Worm (Caenorhabditis elegans) whole organism, L1 larva: ENCODE results near the gene swt-2.

Source experiments
- Y116A8C.19 ChIP-seq: sonication (generic microtip); optimal IDR thresholded peaks from 2 replicates; lab custom pipeline; 2016; ENCODE audit warnings: missing compliant biosample characterization, missing genetic modification characterization, borderline replicate concordance
- egl-27 ChIP-seq, 2 experiments: fragments of 150-350 bp in 1 of 2; sonication (generic microtip); optimal IDR thresholded peaks; 3 replicates each; lab custom pipeline; 2017 to 2018; ENCODE audit warnings: missing biosample characterization in 2 of 2, missing genetic modification characterization in 2 of 2, missing genetic modification reagents in 2 of 2
- elt-3 ChIP-seq, 6 experiments: fragments of 150-350 bp in 1 of 6; sonication (generic microtip); optimal IDR thresholded peaks; 2 replicates each; lab custom pipeline; 2017 to 2018; ENCODE audit warnings: missing biosample characterization in 6 of 6, missing genetic modification characterization in 6 of 6, inconsistent platforms in 1 of 6
- lin-35 ChIP-seq, 2 experiments: fragments of 150-350 bp; optimal IDR thresholded peaks; 2 replicates each; lab custom pipeline; 2014; ENCODE audit warnings: missing biosample characterization in 2 of 2, missing genetic modification characterization in 2 of 2, missing genetic modification reagents in 2 of 2
- lsy-2 ChIP-seq, 2 experiments: fragments of 150-350 bp; optimal IDR thresholded peaks; 2 replicates each; lab custom pipeline; 2014; ENCODE audit warnings: missing biosample characterization in 2 of 2, missing genetic modification characterization in 2 of 2
- nhr-11 ChIP-seq: fragments of 150-350 bp; optimal IDR thresholded peaks from 2 replicates; lab custom pipeline; 2014; ENCODE audit warnings: missing biosample characterization, missing genetic modification characterization
- pag-3 ChIP-seq: sonication (generic microtip); optimal IDR thresholded peaks from 2 replicates; lab custom pipeline; 2017; ENCODE audit warnings: missing genetic modification characterization, mild to moderate bottlenecking, missing compliant biosample characterization, antibody characterized with exemption, borderline replicate concordance; ENCODE audit not compliant: insufficient read depth
- skn-1 ChIP-seq: fragments of 150-350 bp; optimal IDR thresholded peaks from 2 replicates; lab custom pipeline; 2014; ENCODE audit warnings: missing biosample characterization, missing genetic modification characterization
- zag-1 ChIP-seq: fragments of 150-350 bp; optimal IDR thresholded peaks from 2 replicates; lab custom pipeline; 2014; ENCODE audit warnings: missing biosample characterization, missing genetic modification characterization

DNA sequence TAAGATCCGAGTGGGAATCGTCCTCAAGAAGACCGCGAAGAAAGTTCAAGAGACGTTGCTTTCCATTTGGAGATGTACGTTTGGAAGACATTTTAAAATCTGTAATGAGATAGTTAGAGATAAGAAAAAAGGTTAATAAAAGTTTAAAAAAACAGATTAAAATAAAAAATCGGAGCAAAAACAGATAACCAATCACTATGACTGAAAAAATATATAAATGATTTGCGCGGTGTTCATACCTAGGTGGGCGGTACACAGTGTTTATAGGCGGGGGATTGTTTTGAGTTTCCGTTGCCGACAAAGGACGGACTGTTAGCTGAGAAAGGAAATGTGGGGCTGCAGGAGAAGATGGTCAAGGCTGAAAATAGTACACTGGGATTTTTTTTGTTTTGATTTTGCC is 28.8 kb downstream of the swt-2 start, which contains the start of gene ets-7:
- TF ChIP-seq lsy-2 (tag; optimal IDR thresholded peaks at IDR 0.05; lab: Kevin White, UChicago) (no peak), Y116A8C.19 (tag; lab: Kevin White, UChicago) (no peak), egl-27 (tag; optimal IDR thresholded peaks at IDR 0.05; lab: Kevin White, UChicago) (no peak), nhr-11 (no peak), lin-35 (GFP tag; optimal IDR thresholded peaks at IDR 0.05; lab: Kevin White, UChicago) (no peak), pag-3 (tag; lab: Kevin White, UChicago) (no peak), skn-1 (tag; lab: Kevin White, UChicago) (no peak), zag-1 (tag; lab: Kevin White, UChicago) (no peak), elt-3 (tag; optimal IDR thresholded peaks at IDR 0.05; lab: Kevin White, UChicago) (no peak)
